Worm (Caenorhabditis elegans) whole organism, L4/young adult: ENCODE measurements around the gene tsp-13.

ENCODE experiments used
- W03F9.2 ChIP-seq: fragments of 150-350 bp; optimal IDR thresholded peaks from 2 replicates; lab custom pipeline; 2014; ENCODE audit warnings: missing biosample characterization, missing genetic modification characterization
- him-1 ChIP-seq: sonication (generic microtip); optimal IDR thresholded peaks from 2 replicates; lab custom pipeline; 2016; ENCODE audit warnings: missing genotype, missing genetic modification reagents, missing genetic modification characterization, missing compliant biosample characterization

- TF ChIP-seq him-1 (tag; lab: Kevin White, UChicago) (no peak), W03F9.2 (tag; lab: Kevin White, UChicago) (no peak)
These were observed 24.3 kb upstream of the tsp-13 start for ce11 chrV:19129497-19130212.
